Fruit fly (Drosophila melanogaster): ENCODE measurements around the gene CG31635.
A peak's percentile ranks its signal among the peaks of the same experiment; 100 is the strongest.

Gene CG31635

dm6 chr2L:6610683-6611373 lies 38.1 kb downstream of the CG31635 start, which contains the start of gene CG11050 (continued):
- TF ChIP-seq croc (GFP tag; conservative IDR thresholded peaks at IDR 0.05) (no peak), gsb-n (tag; optimal IDR thresholded peaks at IDR 0.05) (peak; percentile 65), Mes4 (GFP tag; optimal IDR thresholded peaks at IDR 0.05) (peak; percentile 69), lmd (GFP tag; IDR thresholded peaks at IDR 0.05) (peak; percentile 74), CG14860 (GFP tag; IDR thresholded peaks at IDR 0.05; ENCODE audit: partially characterized antibody) (0 out of 3 replicates have a peak, but pooled peaks have one; percentile 32), pb (GFP tag; optimal IDR thresholded peaks at IDR 0.05) (peak; percentile 59), z (GFP tag; IDR thresholded peaks at IDR 0.05) (peak; percentile 61; the same call in 1 of the 3 replicates), ssp (GFP tag; IDR thresholded peaks at IDR 0.05) (peak; percentile 43), CG12236 (GFP tag; optimal IDR thresholded peaks at IDR 0.05) (peak; percentile 62), Ets97D (GFP tag; optimal IDR thresholded peaks at IDR 0.05) (peak; percentile 94), cas (GFP tag; IDR thresholded peaks at IDR 0.05) (peak; percentile 80), dan (GFP tag; IDR thresholded peaks at IDR 0.05) (no peak), Sox100B (GFP tag; optimal IDR thresholded peaks at IDR 0.05) (no peak), CG17359 (tag; optimal IDR thresholded peaks at IDR 0.05) (peak; percentile 73), MTF-1 (GFP tag; optimal IDR thresholded peaks at IDR 0.05; ENCODE audit: borderline replicate concordance) (peak; percentile 42), fd102C (GFP tag; optimal IDR thresholded peaks at IDR 0.05) (no peak), Sry-β (GFP tag; optimal IDR thresholded peaks at IDR 0.05) (peak; percentile 40), en (GFP tag; optimal IDR thresholded peaks at IDR 0.05) (peak; percentile 81), lilli (GFP tag; optimal IDR thresholded peaks at IDR 0.05) (peak; percentile 91), CG2202 (tag; optimal IDR thresholded peaks at IDR 0.05) (peak; percentile 35), CG3163 (GFP tag; optimal IDR thresholded peaks at IDR 0.05) (peak; percentile 75), Ets65A (GFP tag) (peak; percentile 96), CG4820 (GFP tag; optimal IDR thresholded peaks at IDR 0.05) (peak; percentile 65), CG12219 (GFP tag; optimal IDR thresholded peaks at IDR 0.05) (peak; percentile 70), tin (GFP tag; optimal IDR thresholded peaks at IDR 0.05) (peak; percentile 79), ATbp (GFP tag; optimal IDR thresholded peaks at IDR 0.05) (peak; percentile 61), chm (GFP tag; IDR thresholded peaks at IDR 0.05) (peak; percentile 64), vvl (GFP tag; IDR thresholded peaks at IDR 0.05) (peak; percentile 89), shn (GFP tag; optimal IDR thresholded peaks at IDR 0.05) (peak; percentile 89), Usf (GFP tag; optimal IDR thresholded peaks at IDR 0.05) (peak; percentile 3), Sin3A (optimal IDR thresholded peaks at IDR 0.05) (peak; percentile 33), ci (GFP tag; IDR thresholded peaks at IDR 0.05) (peak; percentile 88), CG10959 (GFP tag; IDR thresholded peaks at IDR 0.05) (peak; percentile 38), wdn (GFP tag; IDR thresholded peaks at IDR 0.05) (peak; percentile 65), CG12155 (GFP tag; optimal IDR thresholded peaks at IDR 0.05) (peak; percentile 73), Drgx (GFP tag; IDR thresholded peaks at IDR 0.05) (peak; percentile 66), org-1 (GFP tag; optimal IDR thresholded peaks at IDR 0.05) (peak; percentile 55), mirr (GFP tag; optimal IDR thresholded peaks at IDR 0.05) (peak; percentile 50), CG1603 (tag; optimal IDR thresholded peaks at IDR 0.05) (peak; percentile 94), Ada2b (GFP tag; IDR thresholded peaks at IDR 0.05) (peak; percentile 71), CG10543 (GFP tag; optimal IDR thresholded peaks at IDR 0.05) (no peak), rib (GFP tag; IDR thresholded peaks at IDR 0.05) (peak; percentile 84; the same call in 1 of the 2 replicates), HLH3B (GFP tag; IDR thresholded peaks at IDR 0.05) (peak; percentile 67), gcm2 (GFP tag; optimal IDR thresholded peaks at IDR 0.05) (peak; percentile 78), wek (GFP tag; optimal IDR thresholded peaks at IDR 0.05) (peak; percentile 48), CG1602 (GFP tag; optimal IDR thresholded peaks at IDR 0.05) (peak; percentile 70), Adf1 (GFP tag; IDR thresholded peaks at IDR 0.05) (peak; percentile 54; the same call in 1 of the 2 replicates), kah (GFP tag; optimal IDR thresholded peaks at IDR 0.05) (no peak), Atf6 (GFP tag; IDR thresholded peaks at IDR 0.05) (peak; percentile 82), dpn (GFP tag; optimal IDR thresholded peaks at IDR 0.05) (peak; percentile 84 to 90), YL-1 (GFP tag; optimal IDR thresholded peaks at IDR 0.05) (peak; percentile 58)

All from whole organism, embryonic.